Worm (Caenorhabditis elegans) whole organism, mixed stage, embryonic: ENCODE data around the gene str-30.
A peak's percentile ranks its signal among the peaks of the same experiment; 100 is the strongest.

Experiments used
- M03D4.4 ChIP-seq: sonication (generic microtip); optimal IDR thresholded peaks from 2 replicates; lab custom pipeline; 2017; ENCODE audit warnings: mild to moderate bottlenecking, missing genetic modification characterization, missing compliant biosample characterization
- bed-3 ChIP-seq: fragments of 200-800 bp; sonication (Bioruptor generic); optimal IDR thresholded peaks from 3 replicates; lab custom pipeline; 2018; ENCODE audit warnings: mild to moderate bottlenecking, missing genetic modification characterization, moderate library complexity, missing compliant biosample characterization
- blmp-1 ChIP-seq: fragments of 150-350 bp; optimal IDR thresholded peaks from 2 replicates; lab custom pipeline; 2014; ENCODE audit warnings: missing biosample characterization, missing genetic modification characterization
- ceh-39 ChIP-seq: fragments of 150-350 bp; optimal IDR thresholded peaks from 2 replicates; lab custom pipeline; 2014; ENCODE audit warnings: missing biosample characterization, missing genetic modification characterization
- ceh-43 ChIP-seq: fragments of 200-800 bp; sonication (Bioruptor generic); optimal IDR thresholded peaks from 2 replicates; lab custom pipeline; 2018; ENCODE audit warnings: mild to moderate bottlenecking, missing genetic modification characterization, moderate library complexity, missing compliant biosample characterization
- ceh-83 ChIP-seq: fragments of 200-800 bp; sonication (Bioruptor generic); optimal IDR thresholded peaks from 2 replicates; lab custom pipeline; 2018; ENCODE audit warnings: mild to moderate bottlenecking, missing genetic modification characterization, missing compliant biosample characterization
- ces-1 ChIP-seq: fragments of 150-350 bp; optimal IDR thresholded peaks from 2 replicates; lab custom pipeline; 2014; ENCODE audit warnings: missing biosample characterization, missing genetic modification reagents, missing genetic modification characterization
- cnd-1 ChIP-seq: fragments of 200-800 bp; sonication (Bioruptor generic); optimal IDR thresholded peaks from 2 replicates; lab custom pipeline; 2018; ENCODE audit warnings: mild to moderate bottlenecking, missing genetic modification characterization, missing compliant biosample characterization
- drap-1 ChIP-seq: fragments of 200-800 bp; sonication (Bioruptor generic); optimal IDR thresholded peaks from 3 replicates; lab custom pipeline; 2018; ENCODE audit warnings: mild to moderate bottlenecking, missing genetic modification characterization, missing compliant biosample characterization
- elt-3 ChIP-seq: fragments of 150-350 bp; optimal IDR thresholded peaks from 2 replicates; lab custom pipeline; 2014; ENCODE audit warnings: missing biosample characterization, missing genetic modification characterization
- flh-1 ChIP-seq: fragments of 200-800 bp; sonication (Bioruptor generic); optimal IDR thresholded peaks from 2 replicates; lab custom pipeline; 2018; ENCODE audit warnings: mild to moderate bottlenecking, missing genetic modification characterization, moderate library complexity, missing compliant biosample characterization
- ham-2 ChIP-seq: fragments of 200-800 bp; sonication (Bioruptor generic); optimal IDR thresholded peaks from 2 replicates; lab custom pipeline; 2018; ENCODE audit warnings: mild to moderate bottlenecking, missing genetic modification characterization, missing compliant biosample characterization
- hlh-1 ChIP-seq: fragments of 150-350 bp; optimal IDR thresholded peaks from 2 replicates; lab custom pipeline; 2014; ENCODE audit warnings: missing biosample characterization, missing genetic modification reagents, missing genetic modification characterization
- lin-13 ChIP-seq: fragments of 150-350 bp; optimal IDR thresholded peaks from 2 replicates; lab custom pipeline; 2014; ENCODE audit warnings: missing biosample characterization, missing genetic modification characterization
- lin-32 ChIP-seq: fragments of 200-800 bp; sonication (Bioruptor generic); optimal IDR thresholded peaks from 2 replicates; lab custom pipeline; 2018; ENCODE audit warnings: mild to moderate bottlenecking, missing genetic modification characterization, missing compliant biosample characterization
- lsy-2 ChIP-seq: fragments of 150-350 bp; optimal IDR thresholded peaks from 2 replicates; lab custom pipeline; 2014; ENCODE audit warnings: missing biosample characterization, missing genetic modification characterization
- mab-5 ChIP-seq: fragments of 150-350 bp; optimal IDR thresholded peaks from 2 replicates; lab custom pipeline; 2014; ENCODE audit warnings: missing biosample characterization, missing genetic modification characterization
- mep-1 ChIP-seq: fragments of 150-350 bp; optimal IDR thresholded peaks from 2 replicates; lab custom pipeline; 2017; ENCODE audit warnings: missing biosample characterization, missing genetic modification reagents, missing genetic modification characterization, inconsistent platforms
- mls-2 ChIP-seq: sonication (generic microtip); optimal IDR thresholded peaks from 2 replicates; lab custom pipeline; 2016; ENCODE audit warnings: mild to moderate bottlenecking, missing genetic modification characterization, moderate library complexity, missing compliant biosample characterization
- nhr-12 ChIP-seq: fragments of 150-350 bp; optimal IDR thresholded peaks from 2 replicates; lab custom pipeline; 2014; ENCODE audit warnings: missing biosample characterization, missing genetic modification characterization
- nhr-2 ChIP-seq: fragments of 150-350 bp; optimal IDR thresholded peaks from 2 replicates; lab custom pipeline; 2014; ENCODE audit warnings: missing biosample characterization, missing genetic modification characterization
- nhr-237 ChIP-seq: fragments of 150-350 bp; optimal IDR thresholded peaks from 2 replicates; lab custom pipeline; 2014; ENCODE audit warnings: missing biosample characterization, missing genetic modification characterization
- nhr-28 ChIP-seq: fragments of 150-350 bp; optimal IDR thresholded peaks from 2 replicates; lab custom pipeline; 2014; ENCODE audit warnings: missing biosample characterization, missing genetic modification characterization
- nhr-76 ChIP-seq: sonication (generic microtip); optimal IDR thresholded peaks from 2 replicates; lab custom pipeline; 2017; ENCODE audit warnings: missing biosample characterization, missing genetic modification characterization
- pha-4 ChIP-seq: fragments of 150-350 bp; optimal IDR thresholded peaks from 2 replicates; lab custom pipeline; 2018; ENCODE audit warnings: missing biosample characterization, missing genetic modification reagents, missing genetic modification characterization
- sem-2 ChIP-seq: fragments of 200-800 bp; sonication (Bioruptor generic); optimal IDR thresholded peaks from 2 replicates; lab custom pipeline; 2018; ENCODE audit warnings: mild to moderate bottlenecking, missing genetic modification characterization, missing compliant biosample characterization
- snpc-4 ChIP-seq: fragments of 150-350 bp; optimal IDR thresholded peaks from 2 replicates; lab custom pipeline; 2014; ENCODE audit warnings: missing biosample characterization, missing genetic modification characterization
- tbx-8 ChIP-seq: fragments of 200-800 bp; sonication (Bioruptor generic); optimal IDR thresholded peaks from 2 replicates; lab custom pipeline; 2018; ENCODE audit warnings: mild to moderate bottlenecking, missing genetic modification characterization, moderate library complexity, missing compliant biosample characterization
- unc-120 ChIP-seq: sonication (generic microtip); optimal IDR thresholded peaks from 2 replicates; lab custom pipeline; 2017; ENCODE audit warnings: missing genetic modification characterization, missing compliant biosample characterization; ENCODE audit not compliant: poor library complexity, severe bottlenecking
- unc-39 ChIP-seq: fragments of 150-350 bp; optimal IDR thresholded peaks from 2 replicates; lab custom pipeline; 2014; ENCODE audit warnings: missing biosample characterization, missing genetic modification characterization
- unc-62 ChIP-seq: fragments of 150-350 bp; optimal IDR thresholded peaks from 2 replicates; lab custom pipeline; 2014; ENCODE audit warnings: missing biosample characterization, missing genetic modification reagents, missing genetic modification characterization
- zip-8 ChIP-seq: fragments of 150-350 bp; optimal IDR thresholded peaks from 2 replicates; lab custom pipeline; 2014; ENCODE audit warnings: missing biosample characterization, missing genetic modification characterization
- ztf-11 ChIP-seq: fragments of 150-350 bp; optimal IDR thresholded peaks from 2 replicates; lab custom pipeline; 2014; ENCODE audit warnings: missing biosample characterization, missing genetic modification characterization

Gene str-30

ce11 chrV:3703888-3704287, 21.0 kb upstream of the str-30 start:
- TF ChIP-seq nhr-2 (tag; lab: Kevin White, UChicago): peak; percentile 8
- TF ChIP-seq ham-2: peak; percentile 7
- TF ChIP-seq unc-120: peak; percentile 70
- no peak for TF ChIP-seq bed-3
- TF ChIP-seq ces-1 (GFP tag; lab: Kevin White, UChicago): peak; percentile 69
- TF ChIP-seq hlh-1: peak; percentile 11
- TF ChIP-seq ztf-11 (tag; lab: Kevin White, UChicago): peak; percentile 9
- TF ChIP-seq nhr-76 (tag; lab: Kevin White, UChicago): no peak

- TF ChIP-seq mep-1 (tag; lab: Kevin White, UChicago) (no peak), ceh-39 (tag; lab: Kevin White, UChicago) (no peak), nhr-2 (tag; lab: Kevin White, UChicago) (no peak), nhr-12 (no peak), snpc-4 (tag; lab: Kevin White, UChicago) (no peak), cnd-1 (tag; lab: Kevin White, UChicago) (no peak), nhr-76 (tag; lab: Kevin White, UChicago) (no peak), hlh-1 (no peak), blmp-1 (tag; lab: Kevin White, UChicago) (no peak), nhr-28 (tag; lab: Kevin White, UChicago) (no peak), pha-4 (tag; lab: Kevin White, UChicago) (no peak)
These were observed 20.2 kb upstream of the str-30 start, which contains the start of gene lin-40 for ce11 chrV:3704688-3705087. TSS of gene lin-40 (plus strand) at chrV:3704988.

DNA sequence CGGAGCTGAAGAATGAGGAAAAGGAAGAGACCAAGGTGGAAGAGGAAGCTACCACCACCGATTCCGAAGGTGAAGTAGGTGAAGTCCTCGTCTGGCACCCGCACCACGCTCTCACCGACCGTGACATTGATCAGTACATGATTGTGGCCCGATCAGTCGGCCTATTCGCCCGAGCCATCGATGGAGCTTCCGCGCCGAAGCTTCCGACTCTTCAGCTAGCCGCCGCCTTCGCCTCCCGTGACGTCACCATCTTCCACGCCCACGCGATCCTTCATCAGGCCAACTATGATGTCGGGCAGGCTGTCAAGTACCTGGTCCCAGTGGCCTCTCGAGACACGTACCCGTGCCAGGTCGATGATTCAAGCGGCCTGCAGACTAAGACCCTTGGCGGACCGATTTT, 18.7 kb upstream of the str-30 start:
- TF ChIP-seq sem-2 (GFP tag; lab: Kevin White, UChicago) (no peak), flh-1 (GFP tag; lab: Kevin White, UChicago) (no peak), lin-13 (tag; lab: Kevin White, UChicago) (no peak), tbx-8 (GFP tag; lab: Kevin White, UChicago) (no peak), ceh-43 (GFP tag; lab: Kevin White, UChicago) (no peak), bed-3 (no peak), nhr-12 (no peak), lin-32 (GFP tag; lab: Kevin White, UChicago) (no peak), nhr-237 (tag; lab: Kevin White, UChicago) (no peak), mab-5 (tag; lab: Kevin White, UChicago) (no peak), blmp-1 (tag; lab: Kevin White, UChicago) (no peak), mls-2 (no peak), mep-1 (tag; lab: Kevin White, UChicago) (no peak)

DNA sequence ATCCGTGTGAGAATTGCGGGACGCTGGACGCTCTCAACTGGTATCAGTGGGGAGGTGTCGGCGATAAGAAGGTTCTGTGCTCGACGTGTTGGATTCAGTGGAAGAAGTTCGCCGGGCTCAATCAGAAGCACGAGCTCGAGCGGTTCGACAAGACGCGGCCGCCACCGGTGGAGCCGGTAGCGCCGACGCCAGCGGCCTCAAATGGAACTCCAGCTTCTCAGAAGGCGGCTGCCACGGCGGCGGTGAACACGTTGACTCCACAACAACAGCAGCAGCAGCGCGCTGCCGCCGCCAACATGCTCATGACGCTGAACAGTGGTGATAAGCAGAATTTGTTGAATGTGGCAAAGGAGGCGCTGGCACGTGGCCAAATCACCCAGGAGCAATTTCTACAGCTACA, 18.0 kb upstream of the str-30 start:
- no peak for TF ChIP-seq ham-2
- no peak for TF ChIP-seq lsy-2 (tag; lab: Kevin White, UChicago)
- TF ChIP-seq nhr-28 (tag; lab: Kevin White, UChicago): no peak
- TF ChIP-seq sem-2 (GFP tag; lab: Kevin White, UChicago): no peak
- no peak for TF ChIP-seq drap-1 (GFP tag; lab: Kevin White, UChicago)
- TF ChIP-seq flh-1 (GFP tag; lab: Kevin White, UChicago): no peak
- no peak for TF ChIP-seq unc-62 (GFP tag; lab: Kevin White, UChicago)

DNA sequence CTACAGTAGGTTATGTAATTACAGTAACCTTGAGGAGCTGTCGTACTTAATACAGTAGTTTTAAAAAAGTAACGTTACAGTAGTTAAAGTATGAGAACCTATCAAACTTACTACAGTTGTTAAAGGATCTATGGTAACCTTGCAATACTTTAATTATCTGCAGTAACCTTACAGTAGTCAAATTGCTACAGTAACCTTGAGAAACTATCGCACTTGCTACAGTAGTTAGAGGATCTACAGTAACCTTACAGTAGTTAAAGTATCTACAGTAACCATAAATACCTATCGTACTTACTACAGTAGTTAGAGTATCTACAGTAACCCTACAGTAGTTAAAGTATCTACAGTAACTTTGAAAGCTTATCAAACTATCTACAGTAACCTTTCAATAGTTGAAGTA, 13.3 kb upstream of the str-30 start:
- TF ChIP-seq ceh-39 (tag; lab: Kevin White, UChicago) (no peak), ceh-83 (GFP tag; lab: Kevin White, UChicago) (no peak), nhr-2 (tag; lab: Kevin White, UChicago) (no peak), zip-8 (tag; lab: Kevin White, UChicago) (no peak), ham-2 (no peak), tbx-8 (GFP tag; lab: Kevin White, UChicago) (no peak), elt-3 (no peak), lsy-2 (tag; lab: Kevin White, UChicago) (no peak), nhr-76 (tag; lab: Kevin White, UChicago) (no peak), blmp-1 (tag; lab: Kevin White, UChicago) (no peak), mab-5 (tag; lab: Kevin White, UChicago) (no peak), lin-13 (tag; lab: Kevin White, UChicago) (no peak), M03D4.4 (no peak), bed-3 (no peak), mls-2 (no peak), unc-39 (no peak), nhr-237 (tag; lab: Kevin White, UChicago) (no peak), pha-4 (tag; lab: Kevin White, UChicago) (no peak)
